Fruit fly (Drosophila melanogaster) whole organism, embryonic: Measurements from ENCODE around the gene Syt14.
A peak's percentile ranks its signal among the peaks of the same experiment; 100 is the strongest.

Source experiments
- Awh ChIP-seq: fragments of 200-800 bp; sonication (Bioruptor generic); IDR thresholded peaks from 2 replicates; pipeline ENCODE4, ENCODE4 v1.3.6; 2022; ENCODE audit warnings: missing biosample characterization, missing genetic modification characterization
- CG10147 ChIP-seq: fragments of 200-800 bp; sonication (Bioruptor generic); optimal IDR thresholded peaks from 2 replicates; lab custom pipeline; 2019; ENCODE audit warnings: missing biosample characterization, mild to moderate bottlenecking, missing genetic modification characterization, moderate library complexity
- CG10366 ChIP-seq: fragments of 200-800 bp; sonication (Bioruptor generic); IDR thresholded peaks from 2 replicates; pipeline ENCODE4 v1.3.6; 2022; ENCODE audit warnings: missing biosample characterization, missing genetic modification characterization
- CG10543 ChIP-seq: fragments of 200-800 bp; sonication (Bioruptor generic); optimal IDR thresholded peaks from 3 replicates; lab custom pipeline; 2017; ENCODE audit warnings: missing biosample characterization, mild to moderate bottlenecking, missing genetic modification characterization, moderate library complexity
- CG12391 ChIP-seq: fragments of 200-800 bp; sonication (Bioruptor generic); optimal IDR thresholded peaks from 3 replicates; lab custom pipeline; 2018; ENCODE audit warnings: missing biosample characterization, mild to moderate bottlenecking, missing genetic modification characterization, moderate library complexity
- CG12659 ChIP-seq: fragments of 200-800 bp; sonication (Bioruptor generic); optimal IDR thresholded peaks from 3 replicates; lab custom pipeline; 2017; ENCODE audit warnings: mild to moderate bottlenecking, missing biosample characterization, missing genetic modification reagents, missing genetic modification characterization
- CG13296 ChIP-seq: fragments of 200-800 bp; sonication (Bioruptor generic); optimal IDR thresholded peaks from 3 replicates; lab custom pipeline; 2018; ENCODE audit warnings: missing biosample characterization, mild to moderate bottlenecking, missing genetic modification characterization
- CG14050 ChIP-seq: fragments of 200-800 bp; sonication (Bioruptor generic); IDR thresholded peaks from 3 replicates; pipeline ENCODE4 v1.3.6; 2022; ENCODE audit warnings: missing biosample characterization, missing genetic modification characterization
- CG14441 ChIP-seq: fragments of 200-800 bp; sonication (Bioruptor generic); IDR thresholded peaks from 2 replicates; pipeline ENCODE4 v1.3.6; 2022; ENCODE audit warnings: missing biosample characterization, missing genetic modification characterization
- CG14860 ChIP-seq: fragments of 200-800 bp; sonication (Bioruptor generic); IDR thresholded peaks from 3 replicates; pipeline ENCODE4 v1.3.6; 2022; ENCODE audit warnings: missing biosample characterization, missing genetic modification characterization; ENCODE audit not compliant: partially characterized antibody
- CG16813 ChIP-seq: fragments of 200-800 bp; sonication (Bioruptor generic); IDR thresholded peaks from 3 replicates; pipeline ENCODE4 v1.3.6; 2022; ENCODE audit warnings: missing biosample characterization, missing genetic modification characterization; ENCODE audit not compliant: partially characterized antibody
- CG3065 ChIP-seq: fragments of 200-800 bp; sonication (Bioruptor generic); optimal IDR thresholded peaks from 2 replicates; lab custom pipeline; 2016; ENCODE audit warnings: missing biosample characterization, missing genetic modification characterization
- CG32532 ChIP-seq: fragments of 200-800 bp; sonication (Bioruptor generic); IDR thresholded peaks from 2 replicates; pipeline ENCODE4 v1.3.6; 2022; ENCODE audit warnings: missing biosample characterization, missing genetic modification characterization
- CG6791 ChIP-seq: fragments of 200-800 bp; sonication (Bioruptor generic); IDR thresholded peaks from 3 replicates; pipeline ENCODE4 v1.3.6; 2022; ENCODE audit warnings: missing biosample characterization, missing genetic modification characterization; ENCODE audit not compliant: partially characterized antibody
- CG8290 ChIP-seq, 3 experiments: fragments of 200-800 bp; sonication (Bioruptor generic); optimal IDR thresholded peaks; 2 replicates each; lab custom pipeline; 2016 to 2019; ENCODE audit warnings: missing biosample characterization in 3 of 3, missing genetic modification characterization in 3 of 3, mild to moderate bottlenecking in 2 of 3, moderate library complexity in 1 of 3
- CG8924 ChIP-seq: fragments of 200-800 bp; optimal IDR thresholded peaks from 3 replicates; lab custom pipeline; 2019; ENCODE audit warnings: missing biosample characterization, mild to moderate bottlenecking, missing genetic modification characterization, moderate library complexity
- CG9215 ChIP-seq: fragments of 200-800 bp; sonication (Bioruptor generic); IDR thresholded peaks from 2 replicates; pipeline ENCODE4 v1.3.6; 2022; ENCODE audit warnings: missing biosample characterization, missing genetic modification characterization
- CG9609 ChIP-seq: fragments of 200-800 bp; sonication (Bioruptor generic); optimal IDR thresholded peaks from 3 replicates; lab custom pipeline; 2016; ENCODE audit warnings: missing biosample characterization, missing genetic modification characterization
- CG9797 ChIP-seq: fragments of 200-800 bp; sonication (Bioruptor generic); optimal IDR thresholded peaks from 3 replicates; lab custom pipeline; 2018; ENCODE audit warnings: missing biosample characterization, mild to moderate bottlenecking, missing genetic modification characterization
- Deaf1 ChIP-seq: fragments of 200-800 bp; optimal IDR thresholded peaks from 3 replicates; lab custom pipeline; 2019; ENCODE audit warnings: missing biosample characterization, mild to moderate bottlenecking, missing genetic modification characterization, moderate library complexity
- HLH4C ChIP-seq: fragments of 200-800 bp; sonication (Bioruptor generic); IDR thresholded peaks from 3 replicates; pipeline ENCODE4 v1.3.6; 2022; ENCODE audit warnings: missing biosample characterization, missing genetic modification characterization; ENCODE audit not compliant: partially characterized antibody
- Med ChIP-seq: fragments of 200-800 bp; sonication (Bioruptor generic); peaks from one replicate; lab custom pipeline; 2016; ENCODE audit warnings: missing biosample characterization, missing genetic modification characterization, mild to moderate bottlenecking, inconsistent platforms, moderate library complexity
- Optix ChIP-seq: fragments of 200-800 bp; sonication (Bioruptor generic); IDR thresholded peaks from 3 replicates; pipeline ENCODE4 v1.3.6; 2022; ENCODE audit warnings: missing biosample characterization, missing genetic modification characterization
- Sox100B ChIP-seq: fragments of 200-800 bp; sonication (Bioruptor generic); optimal IDR thresholded peaks from 3 replicates; lab custom pipeline; 2018; ENCODE audit warnings: missing biosample characterization, mild to moderate bottlenecking, missing genetic modification characterization
- Stat92E ChIP-seq, 3 experiments: fragments of >200 bp in 2 of 3; fragments of 200-800 bp in 1 of 3; sonication (Bioruptor generic) in 1 of 3; optimal IDR thresholded peaks; 2 replicates each; lab custom pipeline; 2017 to 2019; ENCODE audit warnings: missing biosample characterization in 3 of 3, missing genetic modification characterization in 3 of 3, mild to moderate bottlenecking in 1 of 3, moderate library complexity in 1 of 3
- Taf1 ChIP-seq: fragments of 200-800 bp; sonication (Bioruptor generic); IDR thresholded peaks from 2 replicates; pipeline ENCODE4 v1.3.6; 2022; ENCODE audit warnings: missing biosample characterization, missing genetic modification characterization
- Usf ChIP-seq: fragments of 200-800 bp; sonication (Bioruptor generic); optimal IDR thresholded peaks from 2 replicates; lab custom pipeline; 2017; ENCODE audit warnings: missing genotype, missing biosample characterization, missing genetic modification characterization
- abd-A ChIP-seq: fragments of 200-800 bp; sonication (Bioruptor generic); optimal IDR thresholded peaks from 3 replicates; lab custom pipeline; 2019; ENCODE audit warnings: missing biosample characterization, mild to moderate bottlenecking, missing genetic modification characterization, moderate library complexity
- ash1 ChIP-seq: fragments of 200-800 bp; sonication (Bioruptor generic); optimal IDR thresholded peaks from 2 replicates; lab custom pipeline; 2018; ENCODE audit warnings: missing biosample characterization, mild to moderate bottlenecking, missing genetic modification characterization
- ato ChIP-seq: fragments of 200-800 bp; sonication (Bioruptor generic); IDR thresholded peaks from 2 replicates; pipeline ENCODE4 v1.3.6; 2022; ENCODE audit warnings: missing biosample characterization, missing genetic modification characterization; ENCODE audit not compliant: partially characterized antibody
- cwo ChIP-seq: fragments of 200-800 bp; sonication (Bioruptor generic); optimal IDR thresholded peaks from 3 replicates; lab custom pipeline; 2017; ENCODE audit warnings: missing biosample characterization, missing genetic modification characterization, mild to moderate bottlenecking, moderate library complexity, missing genetic modification reagents
- dmrt11E ChIP-seq: fragments of 200-800 bp; sonication (Bioruptor generic); optimal IDR thresholded peaks from 3 replicates; lab custom pipeline; 2018; ENCODE audit warnings: missing biosample characterization, mild to moderate bottlenecking, missing genetic modification characterization, moderate library complexity
- eve ChIP-seq, 2 experiments: fragments of >200 bp; optimal IDR thresholded peaks; 2 replicates each; lab custom pipeline; 2017; ENCODE audit warnings: missing biosample characterization in 2 of 2, missing genetic modification characterization in 2 of 2
- gem ChIP-seq: fragments of 200-800 bp; sonication (Bioruptor generic); optimal IDR thresholded peaks from 2 replicates; lab custom pipeline; 2019; ENCODE audit warnings: missing biosample characterization, mild to moderate bottlenecking, missing genetic modification characterization, moderate library complexity
- jing ChIP-seq: fragments of 200-800 bp; sonication (Bioruptor generic); optimal IDR thresholded peaks from 2 replicates; lab custom pipeline; 2018; ENCODE audit warnings: missing biosample characterization, mild to moderate bottlenecking, missing genetic modification characterization
- kay ChIP-seq: fragments of 200-800 bp; sonication (Bioruptor generic); optimal IDR thresholded peaks from 2 replicates; lab custom pipeline; 2016; ENCODE audit warnings: missing biosample characterization, missing genetic modification characterization
- lab ChIP-seq: fragments of 200-800 bp; sonication (Bioruptor generic); optimal IDR thresholded peaks from 3 replicates; lab custom pipeline; 2017; ENCODE audit warnings: missing biosample characterization, missing genetic modification characterization, mild to moderate bottlenecking, moderate library complexity, missing genetic modification reagents
- nerfin-2 ChIP-seq: fragments of 200-800 bp; sonication (Bioruptor generic); IDR thresholded peaks from 2 replicates; pipeline ENCODE4 v1.3.6; 2022; ENCODE audit warnings: missing biosample characterization, missing genetic modification characterization; ENCODE audit not compliant: partially characterized antibody
- onecut ChIP-seq: fragments of 200-800 bp; sonication (Bioruptor generic); IDR thresholded peaks from 2 replicates; pipeline ENCODE4 v1.3.6; 2022; ENCODE audit warnings: missing biosample characterization, missing genetic modification characterization
- pb ChIP-seq: fragments of 200-800 bp; sonication (Bioruptor generic); optimal IDR thresholded peaks from 3 replicates; lab custom pipeline; 2016; ENCODE audit warnings: missing biosample characterization, missing genetic modification characterization
- pzg ChIP-seq: fragments of 200-800 bp; sonication (Bioruptor generic); optimal IDR thresholded peaks from 3 replicates; lab custom pipeline; 2018; ENCODE audit warnings: missing biosample characterization, mild to moderate bottlenecking, missing genetic modification characterization, moderate library complexity
- row ChIP-seq: fragments of 200-800 bp; sonication (Bioruptor generic); IDR thresholded peaks from 3 replicates; pipeline ENCODE4 v1.3.6; 2022; ENCODE audit warnings: missing biosample characterization, missing genetic modification characterization
- vnd ChIP-seq: fragments of 200-800 bp; sonication (Bioruptor generic); IDR thresholded peaks from 3 replicates; pipeline ENCODE4 v1.3.6; 2022; ENCODE audit warnings: missing biosample characterization, missing genetic modification characterization; ENCODE audit not compliant: partially characterized antibody
- yki ChIP-seq: fragments of >200 bp; optimal IDR thresholded peaks from 3 replicates; lab custom pipeline; 2018

Gene Syt14

DNA sequence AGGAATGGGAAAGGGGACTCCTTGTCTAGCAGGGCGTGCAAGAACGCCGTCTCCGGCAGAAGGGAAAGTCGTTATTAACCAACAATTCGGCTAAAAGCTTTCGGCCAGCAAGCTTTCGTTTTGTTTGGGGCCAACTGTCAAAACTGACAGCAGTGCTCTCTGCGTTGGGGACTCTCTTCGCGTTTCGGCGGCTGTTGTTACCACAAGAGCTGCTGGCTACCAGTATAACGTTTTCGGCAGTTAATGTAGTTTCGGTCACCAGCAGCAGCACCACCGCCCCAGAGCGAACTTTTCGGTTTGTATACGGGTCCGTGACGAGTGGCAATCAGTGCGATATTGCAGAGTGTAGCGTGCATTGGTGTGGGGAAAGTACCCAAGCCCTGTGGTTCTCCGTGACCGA, 38.8 kb downstream of the Syt14 start, which contains the start of gene cpx (continued):
- TF ChIP-seq CG16813 (no peak), CG10147 (GFP tag; lab: Kevin White, UChicago) (no peak), CG3065 (GFP tag; lab: Kevin White, UChicago) (no peak), abd-A (tag; lab: Kevin White, UChicago) (peak; percentile 46), CG9215 (no peak), CG10543 (GFP tag; lab: Kevin White, UChicago) (peak; percentile 36), CG10366 (no peak), Awh (no peak), onecut (GFP tag; lab: Robert Waterston, UW) (no peak; the same call in none of the 2 replicates), ash1 (no peak), CG9609 (no peak), dmrt11E (tag; lab: Kevin White, UChicago) (no peak), pzg (GFP tag; lab: Kevin White, UChicago) (peak; percentile 8), CG32532 (GFP tag; lab: Robert Waterston, UW) (0 out of 2 replicates have a peak, but pooled peaks have one; percentile 16), jing (GFP tag; lab: Kevin White, UChicago) (no peak), yki (lab: Kevin White, UChicago) (no peak), CG13296 (GFP tag; lab: Kevin White, UChicago) (no peak), cwo (GFP tag; lab: Kevin White, UChicago) (no peak), CG14441 (GFP tag; lab: Robert Waterston, UW) (no peak), Usf (GFP tag; lab: Kevin White, UChicago) (no peak), row (GFP tag; lab: Robert Waterston, UW) (no peak), CG9797 (GFP tag; lab: Kevin White, UChicago) (no peak), lab (GFP tag; lab: Kevin White, UChicago) (peak; percentile 4), Deaf1 (tag; lab: Kevin White, UChicago) (peak; percentile 83), Stat92E (GFP tag; optimal IDR thresholded peaks at IDR 0.05; lab: Kevin White, UChicago) (no peak), CG12659 (GFP tag; lab: Kevin White, UChicago) (no peak), Taf1 (GFP tag; lab: Robert Waterston, UW) (no peak)

- TF ChIP-seq CG32532 (GFP tag; lab: Robert Waterston, UW) = no peak
- no peak for TF ChIP-seq kay (GFP tag; lab: Kevin White, UChicago)
Observed at dm6 chr3R:4277828-4278227, 41.0 kb downstream of the Syt14 start, which contains the start of gene flip. TSS of gene flip (minus strand) at chr3R:4277928.

- no peak for TF ChIP-seq Taf1 (GFP tag; lab: Robert Waterston, UW)
- no peak for TF ChIP-seq pb (GFP tag; lab: Kevin White, UChicago)
- TF ChIP-seq HLH4C (GFP tag; lab: Robert Waterston, UW) = peak; percentile 70; the same call in 2 of the 3 replicates
- TF ChIP-seq CG14860 (GFP tag; lab: Robert Waterston, UW) = peak; percentile 60; the same call in 2 of the 3 replicates
- peak; percentile 18 for TF ChIP-seq Med (GFP tag; lab: Kevin White, UChicago)
- TF ChIP-seq Optix (GFP tag; lab: Robert Waterston, UW) = no peak
- 0 out of 2 replicates have a peak, but pooled peaks have one; percentile 28 for TF ChIP-seq ato (GFP tag; lab: Robert Waterston, UW)
- TF ChIP-seq vnd (GFP tag; lab: Robert Waterston, UW) = peak; percentile 25; the same call in 1 of the 3 replicates
- TF ChIP-seq eve (GFP tag; optimal IDR thresholded peaks at IDR 0.05; lab: Kevin White, UChicago) = no peak
- TF ChIP-seq gem (tag; lab: Kevin White, UChicago) = no peak
- TF ChIP-seq Sox100B (GFP tag; lab: Kevin White, UChicago) = no peak
- peak; percentile 18; the same call in 1 of the 3 replicates for TF ChIP-seq CG6791 (GFP tag; lab: Robert Waterston, UW)
- TF ChIP-seq CG8924 (tag; lab: Kevin White, UChicago) = no peak
- 0 out of 2 replicates have a peak, but pooled peaks have one; percentile 43 for TF ChIP-seq nerfin-2 (GFP tag; lab: Robert Waterston, UW)
- no peak for TF ChIP-seq CG14050 (GFP tag; lab: Robert Waterston, UW)
- no peak for TF ChIP-seq CG8290 (GFP tag; optimal IDR thresholded peaks at IDR 0.05; lab: Kevin White, UChicago)
- TF ChIP-seq CG8290 (tag; optimal IDR thresholded peaks at IDR 0.05; lab: Kevin White, UChicago) = no peak
- peak; percentile 66 for TF ChIP-seq CG16813
- TF ChIP-seq CG12391 (tag; lab: Kevin White, UChicago) = no peak
Observed at dm6 chr3R:4268339-4268738, 50.5 kb downstream of the Syt14 start.
